Fruit fly (Drosophila melanogaster) whole organism, embryonic: ENCODE results near the gene bbg.

Source experiments
- ATbp ChIP-seq: fragments of 200-800 bp; sonication (Bioruptor generic); optimal IDR thresholded peaks from 2 replicates; lab custom pipeline; 2017; ENCODE audit warnings: missing biosample characterization, mild to moderate bottlenecking, missing genetic modification characterization, missing genetic modification reagents
- Awh ChIP-seq: fragments of 200-800 bp; sonication (Bioruptor generic); IDR thresholded peaks from 2 replicates; pipeline ENCODE4, ENCODE4 v1.3.6; 2022; ENCODE audit warnings: missing biosample characterization, missing genetic modification characterization
- Blimp-1 ChIP-seq: fragments of 200-800 bp; sonication (Bioruptor generic); optimal IDR thresholded peaks from 3 replicates; lab custom pipeline; 2018; ENCODE audit warnings: missing biosample characterization, missing genetic modification characterization, mild to moderate bottlenecking, moderate library complexity, missing genetic modification reagents
- CG10979 ChIP-seq: fragments of 200-800 bp; sonication (Bioruptor generic); optimal IDR thresholded peaks from 2 replicates; lab custom pipeline; 2018; ENCODE audit warnings: missing biosample characterization, mild to moderate bottlenecking, missing genetic modification characterization, moderate library complexity
- CG11247 ChIP-seq: fragments of 200-800 bp; sonication (Bioruptor generic); IDR thresholded peaks from 2 replicates; pipeline ENCODE4 v1.3.6; 2022; ENCODE audit warnings: missing biosample characterization, missing genetic modification characterization
- CG11504 ChIP-seq: fragments of 200-800 bp; sonication (Bioruptor generic); optimal IDR thresholded peaks from 3 replicates; lab custom pipeline; 2019; ENCODE audit warnings: missing biosample characterization, mild to moderate bottlenecking, missing genetic modification characterization, moderate library complexity
- CG13123 ChIP-seq: fragments of 200-800 bp; sonication (Bioruptor generic); optimal IDR thresholded peaks from 2 replicates; lab custom pipeline; 2016; ENCODE audit warnings: missing biosample characterization, missing genetic modification characterization
- CG13296 ChIP-seq: fragments of 200-800 bp; sonication (Bioruptor generic); optimal IDR thresholded peaks from 3 replicates; lab custom pipeline; 2018; ENCODE audit warnings: missing biosample characterization, mild to moderate bottlenecking, missing genetic modification characterization
- CG14710 ChIP-seq: fragments of 200-800 bp; sonication (Bioruptor generic); optimal IDR thresholded peaks from 3 replicates; lab custom pipeline; 2019; ENCODE audit warnings: missing biosample characterization, mild to moderate bottlenecking, missing genetic modification characterization, moderate library complexity
- CG2199 ChIP-seq: fragments of 200-800 bp; sonication (Bioruptor generic); IDR thresholded peaks from 3 replicates; pipeline ENCODE4 v1.3.6; 2022; ENCODE audit warnings: missing biosample characterization, missing genetic modification characterization
- CG3163 ChIP-seq: fragments of 200-800 bp; sonication (Bioruptor generic); optimal IDR thresholded peaks from 3 replicates; lab custom pipeline; 2016; ENCODE audit warnings: missing biosample characterization, missing genetic modification characterization
- CG34376 ChIP-seq: fragments of 200-800 bp; sonication (Bioruptor generic); optimal IDR thresholded peaks from 2 replicates; lab custom pipeline; 2018; ENCODE audit warnings: missing biosample characterization, mild to moderate bottlenecking, missing genetic modification characterization
- CG4617 ChIP-seq: fragments of 200-800 bp; sonication (Bioruptor generic); optimal IDR thresholded peaks from 3 replicates; lab custom pipeline; 2016; ENCODE audit warnings: missing biosample characterization, missing genetic modification characterization, borderline replicate concordance
- CG8290 ChIP-seq, 3 experiments: fragments of 200-800 bp; sonication (Bioruptor generic); optimal IDR thresholded peaks; 2 replicates each; lab custom pipeline; 2016 to 2019; ENCODE audit warnings: missing biosample characterization in 3 of 3, missing genetic modification characterization in 3 of 3, mild to moderate bottlenecking in 2 of 3, moderate library complexity in 1 of 3
- CrebB ChIP-seq: fragments of 200-800 bp; sonication (Bioruptor generic); optimal IDR thresholded peaks from 3 replicates; lab custom pipeline; 2018; ENCODE audit warnings: missing biosample characterization, mild to moderate bottlenecking, missing genetic modification characterization
- D19A ChIP-seq: fragments of 200-800 bp; optimal IDR thresholded peaks from 3 replicates; lab custom pipeline; 2019; ENCODE audit warnings: missing biosample characterization, mild to moderate bottlenecking, missing genetic modification characterization, moderate library complexity
- Drgx ChIP-seq: fragments of 200-800 bp; sonication (Bioruptor generic); IDR thresholded peaks from 2 replicates; pipeline ENCODE4 v1.3.6; 2022; ENCODE audit warnings: missing biosample characterization, missing genetic modification characterization
- Gug ChIP-seq: fragments of 200-800 bp; sonication (Bioruptor generic); IDR thresholded peaks from 4 replicates; pipeline ENCODE4 v1.3.6; 2022; ENCODE audit warnings: missing biosample characterization, missing genetic modification characterization
- Pdp1 ChIP-seq, 2 experiments: fragments of 200-800 bp; sonication (Bioruptor generic); optimal IDR thresholded peaks; 3 replicates each; lab custom pipeline; 2016; ENCODE audit warnings: missing biosample characterization in 2 of 2, missing genetic modification characterization in 2 of 2, mild to moderate bottlenecking in 1 of 2, moderate library complexity in 1 of 2
- Usf ChIP-seq: fragments of 200-800 bp; sonication (Bioruptor generic); optimal IDR thresholded peaks from 2 replicates; lab custom pipeline; 2017; ENCODE audit warnings: missing genotype, missing biosample characterization, missing genetic modification characterization
- Xrp1 ChIP-seq: fragments of 200-800 bp; sonication (Bioruptor generic); IDR thresholded peaks from 2 replicates; pipeline ENCODE4 v1.3.6; 2022; ENCODE audit warnings: missing biosample characterization, missing genetic modification characterization
- ap ChIP-seq: fragments of 200-800 bp; sonication (Bioruptor generic); IDR thresholded peaks from 2 replicates; pipeline ENCODE4 v1.3.6; 2022; ENCODE audit warnings: missing biosample characterization, missing genetic modification characterization
- bowl ChIP-seq: fragments of 200-800 bp; sonication (Bioruptor generic); IDR thresholded peaks from 2 replicates; pipeline ENCODE4 v1.3.6; 2022; ENCODE audit warnings: missing biosample characterization, missing genetic modification characterization
- cad ChIP-seq: fragments of >200 bp; optimal IDR thresholded peaks from 2 replicates; lab custom pipeline; 2017; ENCODE audit warnings: missing biosample characterization, missing genetic modification characterization
- cato ChIP-seq: fragments of 200-800 bp; sonication (Bioruptor generic); optimal IDR thresholded peaks from 2 replicates; lab custom pipeline; 2016; ENCODE audit warnings: missing biosample characterization, missing genetic modification characterization, borderline replicate concordance
- chinmo ChIP-seq: fragments of 200-800 bp; sonication (Bioruptor generic); IDR thresholded peaks from 4 replicates; pipeline ENCODE4 v1.3.6; 2022; ENCODE audit warnings: missing biosample characterization, missing genetic modification characterization; ENCODE audit not compliant: partially characterized antibody
- crp ChIP-seq, 2 experiments: fragments of 200-800 bp; sonication (Bioruptor generic); optimal IDR thresholded peaks; 2 replicates in 1 of 2; 3 replicates in 1 of 2; lab custom pipeline; 2017; ENCODE audit warnings: missing biosample characterization in 2 of 2, missing genetic modification characterization in 2 of 2, mild to moderate bottlenecking in 1 of 2, moderate library complexity in 1 of 2
- ftz-f1 ChIP-seq: fragments of 200-800 bp; sonication (Bioruptor generic); optimal IDR thresholded peaks from 2 replicates; lab custom pipeline; 2016; ENCODE audit warnings: missing biosample characterization, missing genetic modification characterization
- grau ChIP-seq: fragments of 200-800 bp; optimal IDR thresholded peaks from 3 replicates; lab custom pipeline; 2019; ENCODE audit warnings: missing biosample characterization, mild to moderate bottlenecking, missing genetic modification characterization, moderate library complexity
- grn ChIP-seq: fragments of 200-800 bp; sonication (Bioruptor generic); optimal IDR thresholded peaks from 3 replicates; lab custom pipeline; 2017; ENCODE audit warnings: missing biosample characterization, missing genetic modification characterization
- kah ChIP-seq: fragments of 200-800 bp; sonication (Bioruptor generic); optimal IDR thresholded peaks from 2 replicates; lab custom pipeline; 2018; ENCODE audit warnings: missing biosample characterization, mild to moderate bottlenecking, missing genetic modification characterization
- ken ChIP-seq: fragments of 200-800 bp; sonication (Bioruptor generic); IDR thresholded peaks from 3 replicates; pipeline ENCODE4 v1.3.6; 2022; ENCODE audit warnings: missing biosample characterization, missing genetic modification characterization
- kni ChIP-seq: fragments of 200-800 bp; sonication (Bioruptor generic); optimal IDR thresholded peaks from 3 replicates; lab custom pipeline; 2017; ENCODE audit warnings: mild to moderate bottlenecking, missing biosample characterization, missing genetic modification reagents, missing genetic modification characterization
- nom ChIP-seq: fragments of 200-800 bp; sonication (Bioruptor generic); optimal IDR thresholded peaks from 2 replicates; lab custom pipeline; 2017; ENCODE audit warnings: missing biosample characterization, missing genetic modification characterization, mild to moderate bottlenecking, moderate library complexity, missing genetic modification reagents
- odd ChIP-seq: fragments of 200-800 bp; sonication (Bioruptor generic); optimal IDR thresholded peaks from 2 replicates; lab custom pipeline; 2017; ENCODE audit warnings: missing biosample characterization, mild to moderate bottlenecking, missing genetic modification characterization
- pros ChIP-seq: fragments of 200-800 bp; sonication (Bioruptor generic); optimal IDR thresholded peaks from 3 replicates; lab custom pipeline; 2019; ENCODE audit warnings: missing biosample characterization, mild to moderate bottlenecking, missing genetic modification characterization, moderate library complexity
- sens ChIP-seq: fragments of 200-800 bp; sonication (Bioruptor generic); peaks from one replicate; lab custom pipeline; 2016; ENCODE audit warnings: missing biosample characterization, missing genetic modification characterization
- sug ChIP-seq: fragments of 200-800 bp; optimal IDR thresholded peaks from 2 replicates; lab custom pipeline; 2019; ENCODE audit warnings: missing biosample characterization, mild to moderate bottlenecking, missing genetic modification characterization, moderate library complexity
- tap ChIP-seq: fragments of 200-800 bp; optimal IDR thresholded peaks from 3 replicates; lab custom pipeline; 2019; ENCODE audit warnings: missing biosample characterization, mild to moderate bottlenecking, missing genetic modification characterization, moderate library complexity
- vfl ChIP-seq: fragments of 200-800 bp; sonication (Bioruptor generic); optimal IDR thresholded peaks from 2 replicates; lab custom pipeline; 2016; ENCODE audit warnings: missing biosample characterization, missing genetic modification characterization
- zen2 ChIP-seq: fragments of 200-800 bp; sonication (Bioruptor generic); IDR thresholded peaks from 3 replicates; pipeline ENCODE4 v1.3.6; 2022; ENCODE audit warnings: missing biosample characterization, missing genetic modification characterization; ENCODE audit not compliant: partially characterized antibody

The bbg gene

dm6 chr3L:14427292-14427729 is 108.8 kb downstream of the bbg start (continued):
- TF ChIP-seq CG34376 (peak; percentile 33), zen2 (GFP tag; lab: Robert Waterston, UW) (0 out of 3 replicates have a peak, but pooled peaks have one; percentile 8), ken (GFP tag; lab: Robert Waterston, UW) (no peak), bowl (GFP tag; lab: Robert Waterston, UW) (peak; percentile 19; the same call in 1 of the 2 replicates), cad (GFP tag; lab: Kevin White, UChicago) (no peak), CrebB (tag; lab: Kevin White, UChicago) (no peak), CG13296 (GFP tag; lab: Kevin White, UChicago) (peak; percentile 11), CG11247 (GFP tag; lab: Robert Waterston, UW) (no peak), odd (GFP tag; lab: Kevin White, UChicago) (peak; percentile 2), Xrp1 (GFP tag; lab: Robert Waterston, UW) (no peak), ftz-f1 (GFP tag; lab: Kevin White, UChicago) (peak; percentile 4), Awh (GFP tag; lab: Robert Waterston, UW) (0 out of 2 replicates have a peak, but pooled peaks have one; percentile 19), crp (GFP tag; optimal IDR thresholded peaks at IDR 0.05; lab: Kevin White, UChicago) (peak in 1 of 2 experiments; percentile 65), CG3163 (GFP tag; lab: Kevin White, UChicago) (peak; percentile 31), chinmo (GFP tag; lab: Robert Waterston, UW) (peak; percentile 94; the same call in 3 of the 4 replicates), Gug (GFP tag; lab: Robert Waterston, UW) (peak; percentile 7; the same call in 1 of the 4 replicates), kah (GFP tag; lab: Kevin White, UChicago) (no peak), nom (peak; percentile 92), CG8290 (GFP tag; optimal IDR thresholded peaks at IDR 0.05; lab: Kevin White, UChicago) (no peak), CG8290 (tag; optimal IDR thresholded peaks at IDR 0.05; lab: Kevin White, UChicago) (peak in 1 of 2 experiments; percentile 72), Pdp1 (GFP tag; optimal IDR thresholded peaks at IDR 0.05; lab: Kevin White, UChicago) (peak in 1 of 2 experiments; percentile 7), tap (tag; lab: Kevin White, UChicago) (peak; percentile 33), ATbp (GFP tag; lab: Kevin White, UChicago) (no peak)

dm6 chr3L:14425076-14425475 is 111.0 kb downstream of the bbg start:
- TF ChIP-seq CG4617 (GFP tag; lab: Kevin White, UChicago): no peak
- TF ChIP-seq ap (GFP tag; lab: Robert Waterston, UW): no peak
- TF ChIP-seq D19A (tag; lab: Kevin White, UChicago): no peak

dm6 chr3L:14423638-14424037 is 112.4 kb downstream of the bbg start:
- TF ChIP-seq grn (peak; percentile 96), CG13123 (no peak), pros (peak; percentile 48), kni (GFP tag; lab: Kevin White, UChicago) (peak; percentile 15), CG2199 (0 out of 3 replicates have a peak, but pooled peaks have one; percentile 25), Usf (GFP tag; lab: Kevin White, UChicago) (no peak)

DNA sequence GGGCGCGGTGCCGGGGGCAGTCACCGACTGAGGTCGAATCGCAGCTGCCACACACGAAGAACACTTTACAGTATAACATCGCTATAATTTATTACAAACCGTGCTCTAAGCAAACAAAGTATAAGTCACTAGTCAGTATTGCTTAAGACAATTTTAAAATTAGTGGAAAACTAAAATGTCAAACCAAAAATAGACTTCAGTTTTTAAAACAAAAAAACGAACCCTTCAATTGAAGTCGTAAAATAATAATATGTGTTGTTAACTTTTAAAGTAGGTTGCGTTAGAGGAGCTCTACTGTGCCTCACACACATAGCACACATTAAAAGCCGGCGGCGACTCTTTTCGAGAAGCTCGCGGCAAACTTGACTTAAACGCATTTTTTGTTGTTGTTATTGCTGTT is 113.9 kb downstream of the bbg start:
- TF ChIP-seq grau: peak; percentile 76
- peak; percentile 17 for TF ChIP-seq Blimp-1 (GFP tag; lab: Kevin White, UChicago)
- 0 out of 2 replicates have a peak, but pooled peaks have one; percentile 60 for TF ChIP-seq Drgx
- no peak for TF ChIP-seq vfl (GFP tag; lab: Kevin White, UChicago)
- TF ChIP-seq cato (GFP tag; lab: Kevin White, UChicago): no peak
- peak; percentile 27 for TF ChIP-seq CG14710 (tag; lab: Kevin White, UChicago)
- TF ChIP-seq CG11504 (tag; lab: Kevin White, UChicago): peak; percentile 36
- peak; percentile 33 for TF ChIP-seq CG10979
- TF ChIP-seq sens (GFP tag; lab: Kevin White, UChicago): peak; percentile 64
- TF ChIP-seq sug (tag; lab: Kevin White, UChicago): no peak
